Fruit fly (Drosophila melanogaster) Kc167 (cell line): ENCODE measurements around the gene fiz.

Experiments used
- Myc ChIP-seq: fragments of >200 bp; optimal IDR thresholded peaks from 2 replicates; lab custom pipeline; 2017; ENCODE audit warnings: missing external identifiers
- Sin3A ChIP-seq: fragments of >200 bp; optimal IDR thresholded peaks from 2 replicates; lab custom pipeline; 2018; ENCODE audit warnings: missing external identifiers
- h ChIP-seq: fragments of >200 bp; optimal IDR thresholded peaks from 3 replicates; lab custom pipeline; 2018; ENCODE audit warnings: missing external identifiers
- insv ChIP-seq: fragments of >200 bp; optimal IDR thresholded peaks from 3 replicates; lab custom pipeline; 2018; ENCODE audit warnings: missing external identifiers
- psq ChIP-seq: fragments of >200 bp; optimal IDR thresholded peaks from 2 replicates; lab custom pipeline; 2017; ENCODE audit warnings: missing external identifiers
- ttk ChIP-seq: sonication (Bioruptor generic); optimal IDR thresholded peaks from 2 replicates; lab custom pipeline; 2017; ENCODE audit warnings: missing external identifiers

Gene fiz

dm6 chrX:14862494-14862893 lies 47.0 kb downstream of the fiz start:
- TF ChIP-seq h (lab: Kevin White, UChicago) = no peak
- no peak for TF ChIP-seq ttk
- no peak for TF ChIP-seq insv
- TF ChIP-seq Myc (lab: Kevin White, UChicago) = no peak
- no peak for TF ChIP-seq psq (lab: Kevin White, UChicago)
- TF ChIP-seq Sin3A (lab: Kevin White, UChicago) = no peak

dm6 chrX:14858951-14859350 lies 50.6 kb downstream of the fiz start, which contains the start of gene CG46399:
Gene CG46399 (plus strand): TSS chrX:14859251.
- no peak for TF ChIP-seq h (lab: Kevin White, UChicago)
- no peak for TF ChIP-seq ttk
- TF ChIP-seq Myc (lab: Kevin White, UChicago) = no peak
- no peak for TF ChIP-seq insv
- no peak for TF ChIP-seq psq (lab: Kevin White, UChicago)
- TF ChIP-seq Sin3A (lab: Kevin White, UChicago) = no peak

DNA sequence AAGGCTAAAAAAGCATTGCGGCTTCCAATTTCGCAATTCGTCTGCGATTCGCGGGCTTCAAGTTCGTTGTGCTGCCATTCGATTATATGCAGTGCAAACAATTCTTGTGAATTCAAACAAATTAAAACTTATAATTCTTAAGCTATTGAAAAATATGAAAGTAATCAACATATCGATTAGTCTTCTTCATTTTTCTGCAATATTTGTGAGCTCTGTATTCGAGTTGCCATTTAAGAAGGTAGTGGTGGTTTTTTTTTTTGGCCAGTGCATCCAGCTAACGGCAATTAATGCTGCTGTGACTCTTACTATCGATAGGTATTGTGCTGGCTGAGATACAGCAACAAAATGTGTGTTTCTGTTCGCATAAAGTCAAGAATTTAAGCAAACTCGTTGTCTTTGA lies 51.6 kb downstream of the fiz start:
- TF ChIP-seq Myc (lab: Kevin White, UChicago) (no peak), ttk (no peak), Sin3A (lab: Kevin White, UChicago) (no peak), h (lab: Kevin White, UChicago) (no peak), insv (no peak), psq (lab: Kevin White, UChicago) (no peak)
